Worm (Caenorhabditis elegans): ENCODE measurements around the gene rab-6.1.

DNA sequence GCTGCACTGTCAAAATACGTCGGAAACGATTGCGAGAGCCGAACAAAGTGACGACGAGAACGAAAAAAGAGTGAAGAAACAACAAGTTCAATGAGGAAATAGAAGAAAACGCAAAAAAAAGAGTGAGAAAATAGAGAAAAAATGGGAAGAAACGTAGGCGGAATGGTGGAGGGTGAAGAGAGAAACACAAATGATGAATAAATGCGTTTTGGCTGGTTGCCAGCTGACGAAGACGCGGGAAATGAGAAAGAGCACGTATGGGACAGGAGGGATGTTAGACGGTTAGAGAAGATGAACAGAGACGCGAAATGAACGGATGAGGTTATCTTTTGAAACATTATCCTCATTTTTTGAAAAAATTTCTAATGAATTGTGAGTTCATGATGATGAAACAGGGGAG is 20.8 kb downstream of the rab-6.1 start:
- TF ChIP-seq him-1 (tag; optimal IDR thresholded peaks at IDR 0.05), result peak; percentile 32
- TF ChIP-seq W03F9.2 (tag; optimal IDR thresholded peaks at IDR 0.05), result no peak

Data from whole organism, L4/young adult.